Fruit fly (Drosophila melanogaster): Measurements from ENCODE around the gene CG45691.

DNA sequence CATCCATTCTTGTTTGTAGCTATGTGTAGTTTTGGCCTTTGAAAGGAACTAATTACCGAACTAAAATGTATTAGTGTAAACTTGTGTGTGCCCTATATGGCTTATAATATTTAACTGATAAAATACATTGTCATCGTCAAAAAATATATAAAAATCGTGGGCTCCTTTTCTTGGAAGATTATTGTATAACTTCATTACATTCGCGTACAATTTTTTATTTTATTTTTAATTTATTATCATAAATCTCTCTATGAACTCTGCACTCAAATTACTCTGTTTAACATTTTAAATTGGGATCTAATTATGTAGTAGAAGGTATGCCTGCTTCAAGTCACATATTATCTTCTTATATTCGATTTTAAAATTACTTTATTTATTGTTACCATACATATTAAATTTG is 28.4 kb downstream of the CG45691 start, which contains the start of gene CG6380:
- no peak for TF ChIP-seq Ets98B (GFP tag; IDR thresholded peaks at IDR 0.05)
- no peak for TF ChIP-seq fd96Ca (GFP tag; IDR thresholded peaks at IDR 0.05)
- TF ChIP-seq Pif1B (GFP tag; optimal IDR thresholded peaks at IDR 0.05) = no peak
- no peak for TF ChIP-seq EcR (GFP tag; optimal IDR thresholded peaks at IDR 0.05)
- no peak for TF ChIP-seq rn (GFP tag; IDR thresholded peaks at IDR 0.05)
- no peak for TF ChIP-seq CG15710 (tag; optimal IDR thresholded peaks at IDR 0.05)
- TF ChIP-seq CG34367 (tag; optimal IDR thresholded peaks at IDR 0.05) = no peak
- TF ChIP-seq CG9948 (tag; optimal IDR thresholded peaks at IDR 0.05) = no peak
- no peak for TF ChIP-seq CG8301 (tag; optimal IDR thresholded peaks at IDR 0.05)
- TF ChIP-seq CG17806 (tag; optimal IDR thresholded peaks at IDR 0.05) = no peak
- no peak for TF ChIP-seq CG32121 (GFP tag; IDR thresholded peaks at IDR 0.05)
- no peak for TF ChIP-seq CG13204 (GFP tag; optimal IDR thresholded peaks at IDR 0.05)
